Worm (Caenorhabditis elegans): ENCODE measurements around the gene W03F8.6.

Gene W03F8.6

ce11 chrIV:5157226-5157625 lies 29.2 kb downstream of the W03F8.6 start, which contains the start of gene C24D10.49:
Gene C24D10.49, minus strand, starts transcription at chrIV:5157326.
- no peak for TF ChIP-seq eyg-1 (tag; optimal IDR thresholded peaks at IDR 0.05)
- TF ChIP-seq madf-2 (tag; optimal IDR thresholded peaks at IDR 0.05) = no peak
- no peak for TF ChIP-seq C08G9.2 (tag; optimal IDR thresholded peaks at IDR 0.05)
- TF ChIP-seq pag-3 (tag; optimal IDR thresholded peaks at IDR 0.05; ENCODE audit: borderline replicate concordance) = no peak
- no peak for TF ChIP-seq ceh-30 (tag; optimal IDR thresholded peaks at IDR 0.05)
- no peak for TF ChIP-seq elt-2 (tag; optimal IDR thresholded peaks at IDR 0.05)
- no peak for TF ChIP-seq unc-55 (GFP tag; optimal IDR thresholded peaks at IDR 0.05)

ce11 chrIV:5152391-5152790 lies 34.0 kb downstream of the W03F8.6 start, which contains the start of gene soc-2:
Gene soc-2, minus strand, starts transcription at chrIV:5152491.
- no peak for TF ChIP-seq ahr-1 (tag; optimal IDR thresholded peaks at IDR 0.05)
- TF ChIP-seq fkh-10 (GFP tag; optimal IDR thresholded peaks at IDR 0.05) = no peak
- TF ChIP-seq ceh-22 (tag; optimal IDR thresholded peaks at IDR 0.05) = no peak
- no peak for TF ChIP-seq C08G9.2 (tag; optimal IDR thresholded peaks at IDR 0.05)
- no peak for TF ChIP-seq nfya-1 (tag; optimal IDR thresholded peaks at IDR 0.05)
- TF ChIP-seq pqm-1 (tag; optimal IDR thresholded peaks at IDR 0.05) = no peak
- no peak for TF ChIP-seq unc-55 (GFP tag; optimal IDR thresholded peaks at IDR 0.05)
- TF ChIP-seq gmeb-2 (tag; optimal IDR thresholded peaks at IDR 0.05) = no peak
- no peak for TF ChIP-seq dve-1 (tag; optimal IDR thresholded peaks at IDR 0.05)
- TF ChIP-seq ref-2 (tag; optimal IDR thresholded peaks at IDR 0.05) = no peak
- no peak for TF ChIP-seq sdc-2 (tag; optimal IDR thresholded peaks at IDR 0.05)
- TF ChIP-seq K02D7.2 (tag; optimal IDR thresholded peaks at IDR 0.05) = no peak
- TF ChIP-seq ceh-6 (GFP tag; optimal IDR thresholded peaks at IDR 0.05) = no peak
- TF ChIP-seq mec-3 (tag; optimal IDR thresholded peaks at IDR 0.05; ENCODE audit: borderline replicate concordance) = no peak
- no peak for TF ChIP-seq odd-2 (tag; optimal IDR thresholded peaks at IDR 0.05)
- TF ChIP-seq ceh-30 (tag; optimal IDR thresholded peaks at IDR 0.05) = no peak
- no peak for TF ChIP-seq nhr-232 (tag; optimal IDR thresholded peaks at IDR 0.05)
- TF ChIP-seq F13H6.1 (tag; optimal IDR thresholded peaks at IDR 0.05) = no peak
- no peak for TF ChIP-seq syd-9 (tag; optimal IDR thresholded peaks at IDR 0.05)
- no peak for TF ChIP-seq hlh-8 (tag; optimal IDR thresholded peaks at IDR 0.05)

ce11 chrIV:5149793-5150192 lies 36.6 kb downstream of the W03F8.6 start, which contains the start of gene C24D10.5:
Gene C24D10.5, plus strand, starts transcription at chrIV:5150093.
- TF ChIP-seq T23F11.4 (GFP tag; optimal IDR thresholded peaks at IDR 0.05) (no peak), elt-2 (tag; optimal IDR thresholded peaks at IDR 0.05) (no peak), K02D7.2 (tag; optimal IDR thresholded peaks at IDR 0.05) (no peak), unc-86 (tag; optimal IDR thresholded peaks at IDR 0.05) (no peak), odd-2 (tag; optimal IDR thresholded peaks at IDR 0.05) (no peak), fkh-10 (GFP tag; optimal IDR thresholded peaks at IDR 0.05) (no peak), hlh-8 (tag; optimal IDR thresholded peaks at IDR 0.05) (no peak), ceh-18 (tag; optimal IDR thresholded peaks at IDR 0.05) (no peak), K09A11.1 (tag; optimal IDR thresholded peaks at IDR 0.05; ENCODE audit: insufficient read depth) (no peak), hlh-15 (tag; optimal IDR thresholded peaks at IDR 0.05) (no peak), madf-2 (tag; optimal IDR thresholded peaks at IDR 0.05) (no peak), ahr-1 (tag; optimal IDR thresholded peaks at IDR 0.05) (no peak), ets-4 (tag; optimal IDR thresholded peaks at IDR 0.05) (no peak), mec-3 (tag; optimal IDR thresholded peaks at IDR 0.05; ENCODE audit: borderline replicate concordance) (no peak)

ce11 chrIV:5139972-5140371 lies 46.4 kb downstream of the W03F8.6 start:
- no peak for TF ChIP-seq hlh-8 (tag; optimal IDR thresholded peaks at IDR 0.05)
- no peak for TF ChIP-seq npax-4 (tag; optimal IDR thresholded peaks at IDR 0.05)
- TF ChIP-seq ets-4 (tag; optimal IDR thresholded peaks at IDR 0.05) = no peak
- TF ChIP-seq ceh-48 (tag; optimal IDR thresholded peaks at IDR 0.05) = no peak
- no peak for TF ChIP-seq dmd-4 (tag; optimal IDR thresholded peaks at IDR 0.05; ENCODE audit: borderline replicate concordance)
- TF ChIP-seq tbx-7 (tag; optimal IDR thresholded peaks at IDR 0.05) = no peak
- no peak for TF ChIP-seq nfya-1 (tag; optimal IDR thresholded peaks at IDR 0.05)

- peak; percentile 72 for TF ChIP-seq unc-42 (tag; optimal IDR thresholded peaks at IDR 0.05)
- TF ChIP-seq ztf-16 (tag; optimal IDR thresholded peaks at IDR 0.05) = no peak
These were observed 47.2 kb downstream of the W03F8.6 start for ce11 chrIV:5139189-5139588.

Measured in whole organism, late embryonic.